Fruit fly (Drosophila melanogaster) whole organism, prepupa: ENCODE results near the gene Fcp3C.

Source experiments
- Blimp-1 ChIP-seq: fragments of 200-800 bp; sonication (Bioruptor generic); optimal IDR thresholded peaks from 3 replicates; lab custom pipeline; 2017; ENCODE audit warnings: missing biosample characterization, missing genetic modification characterization, mild to moderate bottlenecking, moderate library complexity, missing genetic modification reagents
- CG3032 ChIP-seq: fragments of 200-800 bp; optimal IDR thresholded peaks from 2 replicates; lab custom pipeline; 2019; ENCODE audit warnings: missing biosample characterization, mild to moderate bottlenecking, missing genetic modification characterization, moderate library complexity
- Sox14 ChIP-seq: fragments of 200-800 bp; sonication (Bioruptor generic); optimal IDR thresholded peaks from 3 replicates; lab custom pipeline; 2016; ENCODE audit warnings: missing biosample characterization, missing genetic modification characterization
- eg ChIP-seq: fragments of 200-800 bp; sonication (Bioruptor generic); IDR thresholded peaks from 3 replicates; pipeline ENCODE4 v1.3.6; 2022; ENCODE audit warnings: missing biosample characterization, missing genetic modification characterization

The Fcp3C gene

DNA sequence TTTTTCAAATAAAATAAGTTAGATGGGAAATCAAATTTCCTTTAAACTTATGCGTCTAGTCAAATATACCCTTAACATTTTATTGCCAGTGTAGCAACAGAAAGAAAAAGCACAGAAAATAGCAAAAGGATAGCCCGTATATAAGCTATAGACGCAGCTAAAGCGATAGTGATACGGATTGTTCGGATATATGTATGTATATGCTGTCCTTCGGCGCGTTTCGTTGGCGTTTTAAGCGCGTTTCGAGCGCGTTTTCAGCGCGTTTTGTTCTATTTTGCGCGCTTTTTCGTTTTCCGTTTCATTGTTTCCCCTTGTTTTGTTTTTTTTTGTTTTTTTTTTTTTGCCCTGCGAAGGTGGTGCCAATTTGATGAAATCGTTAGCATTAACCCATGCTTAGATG lies 46.7 kb downstream of the Fcp3C start:
- TF ChIP-seq Blimp-1 (GFP tag; lab: Kevin White, UChicago) (no peak), CG3032 (tag; lab: Kevin White, UChicago) (no peak)
- TF ChIP-seq, all 60 proteins: peak for 0

DNA sequence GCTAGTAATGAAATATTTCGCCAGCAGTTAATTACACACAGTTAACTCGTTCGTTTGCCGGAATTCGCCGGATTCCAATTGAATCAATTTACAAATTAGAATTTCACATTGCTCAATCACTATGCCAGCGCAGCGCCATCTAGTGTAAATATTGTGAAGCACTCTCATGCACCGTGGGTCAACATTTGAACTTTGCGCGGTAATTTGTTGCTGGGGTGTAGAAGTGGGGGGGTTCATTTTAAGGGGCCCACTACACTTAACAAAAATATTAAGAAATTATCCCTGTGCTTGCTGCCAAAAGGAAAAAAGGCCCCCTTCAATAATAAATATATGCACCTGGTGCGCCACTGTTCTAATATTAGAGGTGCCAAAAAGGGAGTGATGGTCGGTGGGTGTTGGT lies 50.6 kb downstream of the Fcp3C start:
- 0 out of 3 replicates have a peak, but pooled peaks have one; percentile 8 for TF ChIP-seq eg (GFP tag; lab: Robert Waterston, UW)
- TF ChIP-seq Sox14: no peak
- TF ChIP-seq, all 60 proteins: peak for 1
